Fruit fly (Drosophila melanogaster) whole organism, embryonic: ENCODE data around the gene CG15891.

Experiments
- Aef1 ChIP-seq: fragments of 200-800 bp; sonication (Bioruptor generic); IDR thresholded peaks from 3 replicates; pipeline ENCODE4 v1.3.6; 2022; ENCODE audit warnings: missing biosample characterization, missing genetic modification characterization
- CG10267 ChIP-seq: fragments of 200-800 bp; sonication (Bioruptor generic); optimal IDR thresholded peaks from 2 replicates; lab custom pipeline; 2018; ENCODE audit warnings: missing biosample characterization, mild to moderate bottlenecking, missing genetic modification characterization, moderate library complexity
- CG10274 ChIP-seq: fragments of 200-800 bp; sonication (Bioruptor generic); optimal IDR thresholded peaks from 3 replicates; lab custom pipeline; 2017; ENCODE audit warnings: missing biosample characterization, mild to moderate bottlenecking, missing genetic modification characterization
- CG10462 ChIP-seq: fragments of 200-800 bp; sonication (Bioruptor generic); optimal IDR thresholded peaks from 2 replicates; lab custom pipeline; 2016; ENCODE audit warnings: missing biosample characterization, missing genetic modification characterization
- CG11093 ChIP-seq: fragments of 200-800 bp; sonication (Bioruptor generic); IDR thresholded peaks from 3 replicates; pipeline ENCODE4 v1.3.6; 2022; ENCODE audit warnings: missing biosample characterization, missing genetic modification characterization
- CG11696 ChIP-seq: fragments of 200-800 bp; sonication (Bioruptor generic); IDR thresholded peaks from 2 replicates; pipeline ENCODE4 v1.3.6; 2022; ENCODE audit warnings: missing biosample characterization, missing genetic modification characterization
- CG12659 ChIP-seq: fragments of 200-800 bp; sonication (Bioruptor generic); optimal IDR thresholded peaks from 3 replicates; lab custom pipeline; 2017; ENCODE audit warnings: mild to moderate bottlenecking, missing biosample characterization, missing genetic modification reagents, missing genetic modification characterization
- CG12942 ChIP-seq: fragments of 200-800 bp; sonication (Bioruptor generic); optimal IDR thresholded peaks from 3 replicates; lab custom pipeline; 2016; ENCODE audit warnings: missing biosample characterization, missing genetic modification characterization
- CG13894 ChIP-seq: fragments of 200-800 bp; sonication (Bioruptor generic); optimal IDR thresholded peaks from 3 replicates; lab custom pipeline; 2018; ENCODE audit warnings: missing biosample characterization, mild to moderate bottlenecking, missing genetic modification characterization, moderate library complexity
- CG14014 ChIP-seq: fragments of 200-800 bp; sonication (Bioruptor generic); IDR thresholded peaks from 2 replicates; pipeline ENCODE4 v1.3.6; 2022; ENCODE audit warnings: missing biosample characterization, missing genetic modification characterization
- CG14965 ChIP-seq: fragments of 200-800 bp; sonication (Bioruptor generic); optimal IDR thresholded peaks from 2 replicates; lab custom pipeline; 2016; ENCODE audit warnings: missing biosample characterization, missing genetic modification characterization, borderline replicate concordance
- CG17359 ChIP-seq: fragments of 200-800 bp; sonication (Bioruptor generic); optimal IDR thresholded peaks from 3 replicates; lab custom pipeline; 2018; ENCODE audit warnings: missing biosample characterization, mild to moderate bottlenecking, missing genetic modification characterization, moderate library complexity
- CG17568 ChIP-seq: fragments of 200-800 bp; sonication (Bioruptor generic); optimal IDR thresholded peaks from 2 replicates; lab custom pipeline; 2018; ENCODE audit warnings: missing biosample characterization, mild to moderate bottlenecking, missing genetic modification characterization, moderate library complexity
- CG2202 ChIP-seq: fragments of 200-800 bp; sonication (Bioruptor generic); optimal IDR thresholded peaks from 2 replicates; lab custom pipeline; 2018; ENCODE audit warnings: missing biosample characterization, mild to moderate bottlenecking, missing genetic modification characterization
- CG2712 ChIP-seq: fragments of 200-800 bp; optimal IDR thresholded peaks from 3 replicates; lab custom pipeline; 2019; ENCODE audit warnings: missing biosample characterization, mild to moderate bottlenecking, missing genetic modification characterization, moderate library complexity
- CG3065 ChIP-seq: fragments of 200-800 bp; sonication (Bioruptor generic); optimal IDR thresholded peaks from 2 replicates; lab custom pipeline; 2016; ENCODE audit warnings: missing biosample characterization, missing genetic modification characterization
- CG31365 ChIP-seq: fragments of 200-800 bp; sonication (Bioruptor generic); optimal IDR thresholded peaks from 2 replicates; lab custom pipeline; 2018; ENCODE audit warnings: missing biosample characterization, mild to moderate bottlenecking, missing genetic modification characterization
- CG3163 ChIP-seq: fragments of 200-800 bp; sonication (Bioruptor generic); optimal IDR thresholded peaks from 3 replicates; lab custom pipeline; 2016; ENCODE audit warnings: missing biosample characterization, missing genetic modification characterization
- CG34376 ChIP-seq: fragments of 200-800 bp; sonication (Bioruptor generic); optimal IDR thresholded peaks from 2 replicates; lab custom pipeline; 2018; ENCODE audit warnings: missing biosample characterization, mild to moderate bottlenecking, missing genetic modification characterization
- CG3847 ChIP-seq: fragments of 200-800 bp; sonication (Bioruptor generic); IDR thresholded peaks from 2 replicates; pipeline ENCODE4 v1.3.6; 2022; ENCODE audit warnings: missing biosample characterization, missing genetic modification characterization
- CG4617 ChIP-seq: fragments of 200-800 bp; sonication (Bioruptor generic); optimal IDR thresholded peaks from 3 replicates; lab custom pipeline; 2016; ENCODE audit warnings: missing biosample characterization, missing genetic modification characterization, borderline replicate concordance
- CG7786 ChIP-seq: fragments of 200-800 bp; sonication (Bioruptor generic); optimal IDR thresholded peaks from 2 replicates; lab custom pipeline; 2016; ENCODE audit warnings: missing biosample characterization, missing genetic modification characterization
- CG8281 ChIP-seq: fragments of 200-800 bp; sonication (Bioruptor generic); optimal IDR thresholded peaks from 2 replicates; lab custom pipeline; 2018; ENCODE audit warnings: missing biosample characterization, mild to moderate bottlenecking, missing genetic modification characterization, moderate library complexity
- Eip74EF ChIP-seq, 2 experiments: fragments of 200-800 bp in 1 of 2; fragments of >200 bp in 1 of 2; sonication (Bioruptor generic) in 1 of 2; optimal IDR thresholded peaks; 2 replicates each; lab custom pipeline; 2017 to 2019; ENCODE audit warnings: missing biosample characterization in 2 of 2, missing genetic modification characterization in 2 of 2, mild to moderate bottlenecking in 1 of 2, moderate library complexity in 1 of 2
- HHEX ChIP-seq: fragments of 200-800 bp; sonication (Bioruptor generic); optimal IDR thresholded peaks from 3 replicates; lab custom pipeline; 2017; ENCODE audit warnings: missing biosample characterization, mild to moderate bottlenecking, missing genetic modification characterization, missing genetic modification reagents
- HLH3B ChIP-seq: fragments of 200-800 bp; sonication (Bioruptor generic); IDR thresholded peaks from 2 replicates; pipeline ENCODE4 v1.3.6; 2022; ENCODE audit warnings: missing biosample characterization, missing genetic modification characterization
- Hr39 ChIP-seq: fragments of >200 bp; optimal IDR thresholded peaks from 2 replicates; lab custom pipeline; 2017
- Jarid2 ChIP-seq: fragments of 200-800 bp; sonication (Bioruptor generic); optimal IDR thresholded peaks from 3 replicates; lab custom pipeline; 2017; ENCODE audit warnings: mild to moderate bottlenecking, missing biosample characterization, missing genetic modification reagents, missing genetic modification characterization
- Lhr ChIP-seq: fragments of 200-800 bp; sonication (Bioruptor generic); optimal IDR thresholded peaks from 3 replicates; lab custom pipeline; 2017; ENCODE audit warnings: mild to moderate bottlenecking, missing biosample characterization, missing genetic modification reagents, missing genetic modification characterization
- MBD-R2 ChIP-seq: fragments of 200-800 bp; sonication (Bioruptor generic); IDR thresholded peaks from 2 replicates; pipeline ENCODE4 v1.3.6; 2022; ENCODE audit warnings: missing biosample characterization, missing genetic modification characterization
- MTF-1 ChIP-seq: fragments of 200-800 bp; sonication (Bioruptor generic); optimal IDR thresholded peaks from 2 replicates; lab custom pipeline; 2018; ENCODE audit warnings: missing biosample characterization, mild to moderate bottlenecking, missing genetic modification characterization, borderline replicate concordance
- Nf-YA ChIP-seq: fragments of 200-800 bp; sonication (Bioruptor generic); IDR thresholded peaks from 2 replicates; pipeline ENCODE4 v1.3.6; 2022; ENCODE audit warnings: missing biosample characterization, missing genetic modification characterization
- Taf1 ChIP-seq: fragments of 200-800 bp; sonication (Bioruptor generic); IDR thresholded peaks from 2 replicates; pipeline ENCODE4 v1.3.6; 2022; ENCODE audit warnings: missing biosample characterization, missing genetic modification characterization
- Trl ChIP-seq, 3 experiments: fragments of >200 bp in 2 of 3; fragments of 200-800 bp in 1 of 3; sonication (Bioruptor generic) in 1 of 3; optimal IDR thresholded peaks; 2 replicates in 1 of 3; 3 replicates in 2 of 3; lab custom pipeline; 2016 to 2017; ENCODE audit warnings: missing biosample characterization in 1 of 3, missing genetic modification characterization in 1 of 3
- bsh ChIP-seq, 2 experiments: fragments of 200-800 bp; sonication (Bioruptor generic); optimal IDR thresholded peaks; 2 replicates each; lab custom pipeline; 2017 to 2018; ENCODE audit warnings: mild to moderate bottlenecking in 2 of 2, missing biosample characterization in 2 of 2, missing genetic modification characterization in 2 of 2, moderate library complexity in 1 of 2
- cwo ChIP-seq: fragments of 200-800 bp; sonication (Bioruptor generic); optimal IDR thresholded peaks from 3 replicates; lab custom pipeline; 2017; ENCODE audit warnings: missing biosample characterization, missing genetic modification characterization, mild to moderate bottlenecking, moderate library complexity, missing genetic modification reagents
- exex ChIP-seq: fragments of 200-800 bp; sonication (Bioruptor generic); optimal IDR thresholded peaks from 4 replicates; lab custom pipeline; 2018; ENCODE audit warnings: missing biosample characterization, mild to moderate bottlenecking, missing genetic modification characterization, moderate library complexity
- fd64A ChIP-seq: fragments of 200-800 bp; sonication (Bioruptor generic); optimal IDR thresholded peaks from 3 replicates; lab custom pipeline; 2018; ENCODE audit warnings: missing biosample characterization, mild to moderate bottlenecking, missing genetic modification characterization
- gcm2 ChIP-seq: fragments of 200-800 bp; sonication (Bioruptor generic); optimal IDR thresholded peaks from 2 replicates; lab custom pipeline; 2016; ENCODE audit warnings: missing biosample characterization, missing genetic modification characterization
- gem ChIP-seq: fragments of 200-800 bp; sonication (Bioruptor generic); optimal IDR thresholded peaks from 2 replicates; lab custom pipeline; 2019; ENCODE audit warnings: missing biosample characterization, mild to moderate bottlenecking, missing genetic modification characterization, moderate library complexity
- grau ChIP-seq: fragments of 200-800 bp; optimal IDR thresholded peaks from 3 replicates; lab custom pipeline; 2019; ENCODE audit warnings: missing biosample characterization, mild to moderate bottlenecking, missing genetic modification characterization, moderate library complexity
- her ChIP-seq: fragments of 200-800 bp; sonication (Bioruptor generic); optimal IDR thresholded peaks from 2 replicates; lab custom pipeline; 2016; ENCODE audit warnings: missing biosample characterization, missing genetic modification characterization
- jumu ChIP-seq: fragments of 200-800 bp; sonication (Bioruptor generic); optimal IDR thresholded peaks from 3 replicates; lab custom pipeline; 2016; ENCODE audit warnings: missing biosample characterization, missing genetic modification characterization
- maf-S ChIP-seq: fragments of 200-800 bp; sonication (Bioruptor generic); optimal IDR thresholded peaks from 2 replicates; lab custom pipeline; 2016; ENCODE audit warnings: missing biosample characterization, missing genetic modification characterization
- nmo ChIP-seq: fragments of 200-800 bp; sonication (Bioruptor generic); optimal IDR thresholded peaks from 2 replicates; lab custom pipeline; 2018; ENCODE audit warnings: missing biosample characterization, mild to moderate bottlenecking, missing genetic modification characterization, moderate library complexity
- prd ChIP-seq, 3 experiments: fragments of >200 bp in 2 of 3; fragments of 200-800 bp in 1 of 3; sonication (Bioruptor generic) in 1 of 3; optimal IDR thresholded peaks in 2 of 3; IDR thresholded peaks in 1 of 3; 2 replicates in 2 of 3; 3 replicates in 1 of 3; pipeline versions ENCODE4 v1.3.6 to Lab custom; 2017 to 2022; ENCODE audit warnings: missing biosample characterization in 1 of 3, missing genetic modification characterization in 1 of 3
- sens ChIP-seq: fragments of 200-800 bp; sonication (Bioruptor generic); peaks from one replicate; lab custom pipeline; 2016; ENCODE audit warnings: missing biosample characterization, missing genetic modification characterization
- unpg ChIP-seq: fragments of 200-800 bp; sonication (Bioruptor generic); optimal IDR thresholded peaks from 3 replicates; lab custom pipeline; 2018; ENCODE audit warnings: missing biosample characterization, mild to moderate bottlenecking, missing genetic modification characterization, moderate library complexity
- zfh2 ChIP-seq: fragments of 200-800 bp; sonication (Bioruptor generic); optimal IDR thresholded peaks from 2 replicates; lab custom pipeline; 2016; ENCODE audit warnings: missing biosample characterization, missing genetic modification characterization

CG15891 gene

DNA sequence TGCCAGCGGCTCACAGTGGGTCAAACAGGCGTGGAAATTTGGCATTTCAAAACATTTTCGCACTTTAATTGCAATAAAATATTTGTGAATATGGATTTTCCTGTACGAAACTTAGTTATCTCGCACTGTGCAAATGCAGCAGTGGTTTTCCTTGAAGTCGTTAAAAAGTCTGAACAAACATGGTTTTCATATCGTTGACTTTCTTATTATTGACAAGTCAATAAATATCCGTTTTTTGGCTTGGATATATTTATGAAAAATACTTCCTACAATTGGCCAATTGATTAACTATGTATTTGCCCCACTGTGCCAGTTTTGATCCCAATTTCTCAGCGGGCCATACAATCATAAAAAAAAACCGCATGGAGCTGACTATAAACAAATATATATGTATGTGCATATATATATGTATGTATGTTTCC lies 29.7 kb downstream of the CG15891 start (continued):
- TF ChIP-seq Trl (optimal IDR thresholded peaks at IDR 0.05; lab: Kevin White, UChicago) = no peak
- TF ChIP-seq Trl (GFP tag; optimal IDR thresholded peaks at IDR 0.05; lab: Kevin White, UChicago) = peak; percentile 96
- peak; percentile 93 for TF ChIP-seq cwo (GFP tag; lab: Kevin White, UChicago)
- peak; percentile 87 for TF ChIP-seq fd64A (GFP tag; lab: Kevin White, UChicago)
- TF ChIP-seq MBD-R2 = peak; percentile 68
- peak; percentile 69 for TF ChIP-seq Taf1 (GFP tag; lab: Robert Waterston, UW)
- TF ChIP-seq gem (tag; lab: Kevin White, UChicago) = peak; percentile 98
- TF ChIP-seq CG3847 (GFP tag; lab: Robert Waterston, UW) = peak; percentile 91
- peak; percentile 85 for TF ChIP-seq Jarid2 (GFP tag; lab: Kevin White, UChicago)
- no peak for TF ChIP-seq prd (optimal IDR thresholded peaks at IDR 0.05; lab: Kevin White, UChicago)
- TF ChIP-seq prd (GFP tag; IDR thresholded peaks at IDR 0.05; lab: Robert Waterston, UW) = peak; percentile 94
- peak; percentile 97 for TF ChIP-seq CG12659 (GFP tag; lab: Kevin White, UChicago)
- peak; percentile 82 for TF ChIP-seq CG8281 (tag; lab: Kevin White, UChicago)
- TF ChIP-seq CG13894 = peak; percentile 73
- TF ChIP-seq CG12942 (GFP tag; lab: Kevin White, UChicago) = peak; percentile 95
- peak; percentile 82 for TF ChIP-seq CG2202 (tag; lab: Kevin White, UChicago)
- peak; percentile 91 for TF ChIP-seq CG14014 (GFP tag; lab: Robert Waterston, UW)
- peak; percentile 91 for TF ChIP-seq gcm2 (GFP tag; lab: Kevin White, UChicago)
- TF ChIP-seq bsh (GFP tag; optimal IDR thresholded peaks at IDR 0.05; lab: Kevin White, UChicago) = peak; percentile 91 to 96
- peak; percentile 94 for TF ChIP-seq HLH3B (GFP tag; lab: Robert Waterston, UW)
- TF ChIP-seq CG7786 (GFP tag; lab: Kevin White, UChicago) = peak; percentile 95
- peak; percentile 96 for TF ChIP-seq unpg (GFP tag; lab: Kevin White, UChicago)
- TF ChIP-seq grau (tag; lab: Kevin White, UChicago) = peak; percentile 95
- peak; percentile 82 for TF ChIP-seq CG3163 (GFP tag; lab: Kevin White, UChicago)
- peak; percentile 86 for TF ChIP-seq CG31365 (tag; lab: Kevin White, UChicago)
- TF ChIP-seq CG34376 (GFP tag; lab: Kevin White, UChicago) = peak; percentile 86
- peak; percentile 90 for TF ChIP-seq CG10267
- TF ChIP-seq jumu (GFP tag; lab: Kevin White, UChicago) = peak; percentile 96
- TF ChIP-seq Aef1 (GFP tag; lab: Robert Waterston, UW) = peak; percentile 93
- peak; percentile 96 for TF ChIP-seq CG2712 (tag; lab: Kevin White, UChicago)
- peak; percentile 94 for TF ChIP-seq maf-S (GFP tag; lab: Kevin White, UChicago)
- peak; percentile 87 for TF ChIP-seq CG10274 (GFP tag; lab: Kevin White, UChicago)
- peak; percentile 91 for TF ChIP-seq Lhr (GFP tag; lab: Kevin White, UChicago)
- TF ChIP-seq nmo (GFP tag; lab: Kevin White, UChicago) = peak; percentile 98
- peak in 1 of 2 experiments; percentile 97 for TF ChIP-seq Eip74EF (GFP tag; optimal IDR thresholded peaks at IDR 0.05; lab: Kevin White, UChicago)
- TF ChIP-seq CG17568 (GFP tag; lab: Kevin White, UChicago) = peak; percentile 91
- peak; percentile 92 for TF ChIP-seq CG10462 (GFP tag; lab: Kevin White, UChicago)
- peak; percentile 95 for TF ChIP-seq HHEX (GFP tag; lab: Kevin White, UChicago)
- peak; percentile 91 for TF ChIP-seq CG3065
- peak; percentile 67 for TF ChIP-seq exex
- TF ChIP-seq Hr39 (lab: Kevin White, UChicago) = no peak
- TF ChIP-seq zfh2 (GFP tag; lab: Kevin White, UChicago) = peak; percentile 89
- TF ChIP-seq CG11093 (GFP tag; lab: Robert Waterston, UW) = peak; percentile 91
- peak; percentile 91 for TF ChIP-seq her (GFP tag; lab: Kevin White, UChicago)
- peak; percentile 92 for TF ChIP-seq Nf-YA (GFP tag; lab: Robert Waterston, UW)
- TF ChIP-seq CG14965 (GFP tag; lab: Kevin White, UChicago) = peak; percentile 69
- TF ChIP-seq MTF-1 (GFP tag; lab: Kevin White, UChicago) = peak; percentile 85
- peak; percentile 96 for TF ChIP-seq CG17359
- TF ChIP-seq CG4617 (GFP tag; lab: Kevin White, UChicago) = peak; percentile 87
- TF ChIP-seq sens (GFP tag; lab: Kevin White, UChicago) = peak; percentile 100
- peak; percentile 82 for TF ChIP-seq CG11696 (GFP tag; lab: Robert Waterston, UW)
